Worm (Caenorhabditis elegans) whole organism, mixed stage, embryonic: ENCODE results near the gene F44G4.7.
A peak's percentile ranks its signal among the peaks of the same experiment; 100 is the strongest.

ENCODE experiments used
- M03D4.4 ChIP-seq: sonication (generic microtip); optimal IDR thresholded peaks from 2 replicates; lab custom pipeline; 2017; ENCODE audit warnings: mild to moderate bottlenecking, missing genetic modification characterization, missing compliant biosample characterization
- bed-3 ChIP-seq: fragments of 200-800 bp; sonication (Bioruptor generic); optimal IDR thresholded peaks from 3 replicates; lab custom pipeline; 2018; ENCODE audit warnings: mild to moderate bottlenecking, missing genetic modification characterization, moderate library complexity, missing compliant biosample characterization
- blmp-1 ChIP-seq: fragments of 150-350 bp; optimal IDR thresholded peaks from 2 replicates; lab custom pipeline; 2014; ENCODE audit warnings: missing biosample characterization, missing genetic modification characterization
- ceh-43 ChIP-seq: fragments of 200-800 bp; sonication (Bioruptor generic); optimal IDR thresholded peaks from 2 replicates; lab custom pipeline; 2018; ENCODE audit warnings: mild to moderate bottlenecking, missing genetic modification characterization, moderate library complexity, missing compliant biosample characterization
- ceh-83 ChIP-seq: fragments of 200-800 bp; sonication (Bioruptor generic); optimal IDR thresholded peaks from 2 replicates; lab custom pipeline; 2018; ENCODE audit warnings: mild to moderate bottlenecking, missing genetic modification characterization, missing compliant biosample characterization
- ces-1 ChIP-seq: fragments of 150-350 bp; optimal IDR thresholded peaks from 2 replicates; lab custom pipeline; 2014; ENCODE audit warnings: missing biosample characterization, missing genetic modification reagents, missing genetic modification characterization
- cnd-1 ChIP-seq: fragments of 200-800 bp; sonication (Bioruptor generic); optimal IDR thresholded peaks from 2 replicates; lab custom pipeline; 2018; ENCODE audit warnings: mild to moderate bottlenecking, missing genetic modification characterization, missing compliant biosample characterization
- elt-1 ChIP-seq: sonication (generic microtip); optimal IDR thresholded peaks from 2 replicates; lab custom pipeline; 2017; ENCODE audit warnings: missing genetic modification characterization, mild to moderate bottlenecking, missing compliant biosample characterization, antibody characterized with exemption, moderate library complexity, borderline replicate concordance; ENCODE audit not compliant: insufficient read depth
- elt-3 ChIP-seq: fragments of 150-350 bp; optimal IDR thresholded peaks from 2 replicates; lab custom pipeline; 2014; ENCODE audit warnings: missing biosample characterization, missing genetic modification characterization
- flh-1 ChIP-seq: fragments of 200-800 bp; sonication (Bioruptor generic); optimal IDR thresholded peaks from 2 replicates; lab custom pipeline; 2018; ENCODE audit warnings: mild to moderate bottlenecking, missing genetic modification characterization, moderate library complexity, missing compliant biosample characterization
- ham-2 ChIP-seq: fragments of 200-800 bp; sonication (Bioruptor generic); optimal IDR thresholded peaks from 2 replicates; lab custom pipeline; 2018; ENCODE audit warnings: mild to moderate bottlenecking, missing genetic modification characterization, missing compliant biosample characterization
- hlh-1 ChIP-seq: fragments of 150-350 bp; optimal IDR thresholded peaks from 2 replicates; lab custom pipeline; 2014; ENCODE audit warnings: missing biosample characterization, missing genetic modification reagents, missing genetic modification characterization
- lin-32 ChIP-seq: fragments of 200-800 bp; sonication (Bioruptor generic); optimal IDR thresholded peaks from 2 replicates; lab custom pipeline; 2018; ENCODE audit warnings: mild to moderate bottlenecking, missing genetic modification characterization, missing compliant biosample characterization
- lsy-2 ChIP-seq: fragments of 150-350 bp; optimal IDR thresholded peaks from 2 replicates; lab custom pipeline; 2014; ENCODE audit warnings: missing biosample characterization, missing genetic modification characterization
- mab-5 ChIP-seq: fragments of 150-350 bp; optimal IDR thresholded peaks from 2 replicates; lab custom pipeline; 2014; ENCODE audit warnings: missing biosample characterization, missing genetic modification characterization
- mep-1 ChIP-seq: fragments of 150-350 bp; optimal IDR thresholded peaks from 2 replicates; lab custom pipeline; 2017; ENCODE audit warnings: missing biosample characterization, missing genetic modification reagents, missing genetic modification characterization, inconsistent platforms
- mls-2 ChIP-seq: sonication (generic microtip); optimal IDR thresholded peaks from 2 replicates; lab custom pipeline; 2016; ENCODE audit warnings: mild to moderate bottlenecking, missing genetic modification characterization, moderate library complexity, missing compliant biosample characterization
- nhr-2 ChIP-seq: fragments of 150-350 bp; optimal IDR thresholded peaks from 2 replicates; lab custom pipeline; 2014; ENCODE audit warnings: missing biosample characterization, missing genetic modification characterization
- nhr-237 ChIP-seq: fragments of 150-350 bp; optimal IDR thresholded peaks from 2 replicates; lab custom pipeline; 2014; ENCODE audit warnings: missing biosample characterization, missing genetic modification characterization
- nhr-76 ChIP-seq: sonication (generic microtip); optimal IDR thresholded peaks from 2 replicates; lab custom pipeline; 2017; ENCODE audit warnings: missing biosample characterization, missing genetic modification characterization
- pha-4 ChIP-seq: fragments of 150-350 bp; optimal IDR thresholded peaks from 2 replicates; lab custom pipeline; 2018; ENCODE audit warnings: missing biosample characterization, missing genetic modification reagents, missing genetic modification characterization
- sem-2 ChIP-seq: fragments of 200-800 bp; sonication (Bioruptor generic); optimal IDR thresholded peaks from 2 replicates; lab custom pipeline; 2018; ENCODE audit warnings: mild to moderate bottlenecking, missing genetic modification characterization, missing compliant biosample characterization
- snpc-4 ChIP-seq: fragments of 150-350 bp; optimal IDR thresholded peaks from 2 replicates; lab custom pipeline; 2014; ENCODE audit warnings: missing biosample characterization, missing genetic modification characterization
- tbx-8 ChIP-seq: fragments of 200-800 bp; sonication (Bioruptor generic); optimal IDR thresholded peaks from 2 replicates; lab custom pipeline; 2018; ENCODE audit warnings: mild to moderate bottlenecking, missing genetic modification characterization, moderate library complexity, missing compliant biosample characterization
- unc-120 ChIP-seq: sonication (generic microtip); optimal IDR thresholded peaks from 2 replicates; lab custom pipeline; 2017; ENCODE audit warnings: missing genetic modification characterization, missing compliant biosample characterization; ENCODE audit not compliant: poor library complexity, severe bottlenecking
- unc-39 ChIP-seq: fragments of 150-350 bp; optimal IDR thresholded peaks from 2 replicates; lab custom pipeline; 2014; ENCODE audit warnings: missing biosample characterization, missing genetic modification characterization
- unc-62 ChIP-seq: fragments of 150-350 bp; optimal IDR thresholded peaks from 2 replicates; lab custom pipeline; 2014; ENCODE audit warnings: missing biosample characterization, missing genetic modification reagents, missing genetic modification characterization
- zip-8 ChIP-seq: fragments of 150-350 bp; optimal IDR thresholded peaks from 2 replicates; lab custom pipeline; 2014; ENCODE audit warnings: missing biosample characterization, missing genetic modification characterization
- ztf-11 ChIP-seq: fragments of 150-350 bp; optimal IDR thresholded peaks from 2 replicates; lab custom pipeline; 2014; ENCODE audit warnings: missing biosample characterization, missing genetic modification characterization

The F44G4.7 gene

ce11 chrII:9026348-9026747, 21.4 kb upstream of the F44G4.7 start:
- TF ChIP-seq nhr-2 (tag; lab: Kevin White, UChicago) (peak; percentile 44), M03D4.4 (tag; lab: Kevin White, UChicago) (no peak)

- no peak for TF ChIP-seq M03D4.4 (tag; lab: Kevin White, UChicago)
Measured at ce11 chrII:9024312-9024711, 19.3 kb upstream of the F44G4.7 start.

DNA sequence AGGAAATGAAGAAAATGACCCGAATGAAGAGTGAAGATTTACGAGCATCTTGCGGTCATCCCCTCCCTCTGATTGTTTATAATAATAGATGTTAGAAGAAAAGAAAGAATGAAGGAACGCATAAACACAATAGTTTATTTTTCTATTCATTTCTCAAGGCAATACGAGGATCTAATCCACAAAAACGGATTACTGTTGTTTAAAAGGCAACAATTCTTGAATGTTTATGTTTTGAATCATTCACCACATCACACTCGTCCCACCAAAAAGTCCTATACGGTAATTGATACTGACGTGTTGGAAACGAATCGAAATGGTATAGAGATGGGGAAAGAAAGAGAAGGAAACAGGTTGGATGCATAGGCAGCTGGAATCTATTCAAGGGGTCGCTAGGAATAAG, 16.7 kb upstream of the F44G4.7 start:
- TF ChIP-seq snpc-4 (tag; lab: Kevin White, UChicago) (no peak), pha-4 (tag; lab: Kevin White, UChicago) (no peak), unc-62 (GFP tag; lab: Kevin White, UChicago) (no peak), tbx-8 (GFP tag; lab: Kevin White, UChicago) (no peak), lsy-2 (no peak)

DNA sequence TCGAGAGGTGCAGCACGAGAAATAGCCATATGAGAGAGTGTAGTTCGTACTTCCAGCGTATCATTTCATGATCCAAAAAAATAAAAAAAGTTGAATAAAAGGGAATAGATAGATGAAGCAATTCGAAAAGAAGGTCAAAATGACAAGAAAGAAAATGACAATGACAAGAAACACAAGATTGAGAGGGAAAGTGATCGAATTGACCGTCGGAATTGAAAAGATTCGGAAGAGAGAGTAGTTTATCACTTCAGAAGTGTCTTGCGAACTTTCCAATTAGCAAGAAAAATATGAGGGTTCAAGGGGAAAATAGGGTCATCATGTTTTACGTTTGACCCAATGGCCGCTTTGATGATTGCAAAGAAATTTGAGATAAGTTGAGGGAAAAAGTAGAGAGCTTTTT, 14.7 kb upstream of the F44G4.7 start, which contains the start of gene dep-1:
Gene dep-1, minus strand, starts transcription at position 95 of the 400 bp plus-strand sequence.
- TF ChIP-seq elt-3 (no peak), unc-62 (GFP tag; lab: Kevin White, UChicago) (no peak), unc-39 (no peak), ham-2 (GFP tag; lab: Kevin White, UChicago) (no peak), mls-2 (no peak), mep-1 (tag; lab: Kevin White, UChicago) (no peak), bed-3 (GFP tag; lab: Kevin White, UChicago) (no peak), unc-120 (tag; lab: Kevin White, UChicago) (no peak), ces-1 (GFP tag; lab: Kevin White, UChicago) (no peak)

- TF ChIP-seq nhr-2 (tag; lab: Kevin White, UChicago) (no peak), mab-5 (tag; lab: Kevin White, UChicago) (no peak), blmp-1 (tag; lab: Kevin White, UChicago) (no peak), elt-3 (no peak), ztf-11 (no peak), lsy-2 (no peak), mep-1 (tag; lab: Kevin White, UChicago) (no peak), tbx-8 (GFP tag; lab: Kevin White, UChicago) (no peak), bed-3 (GFP tag; lab: Kevin White, UChicago) (no peak), lin-32 (no peak), ceh-43 (GFP tag; lab: Kevin White, UChicago) (no peak), cnd-1 (tag; lab: Kevin White, UChicago) (no peak), M03D4.4 (tag; lab: Kevin White, UChicago) (no peak), sem-2 (GFP tag; lab: Kevin White, UChicago) (no peak), zip-8 (tag; lab: Kevin White, UChicago) (no peak), nhr-237 (tag; lab: Kevin White, UChicago) (no peak), nhr-76 (tag; lab: Kevin White, UChicago) (no peak)
Measured at ce11 chrII:9017628-9018027, 12.7 kb upstream of the F44G4.7 start.

DNA sequence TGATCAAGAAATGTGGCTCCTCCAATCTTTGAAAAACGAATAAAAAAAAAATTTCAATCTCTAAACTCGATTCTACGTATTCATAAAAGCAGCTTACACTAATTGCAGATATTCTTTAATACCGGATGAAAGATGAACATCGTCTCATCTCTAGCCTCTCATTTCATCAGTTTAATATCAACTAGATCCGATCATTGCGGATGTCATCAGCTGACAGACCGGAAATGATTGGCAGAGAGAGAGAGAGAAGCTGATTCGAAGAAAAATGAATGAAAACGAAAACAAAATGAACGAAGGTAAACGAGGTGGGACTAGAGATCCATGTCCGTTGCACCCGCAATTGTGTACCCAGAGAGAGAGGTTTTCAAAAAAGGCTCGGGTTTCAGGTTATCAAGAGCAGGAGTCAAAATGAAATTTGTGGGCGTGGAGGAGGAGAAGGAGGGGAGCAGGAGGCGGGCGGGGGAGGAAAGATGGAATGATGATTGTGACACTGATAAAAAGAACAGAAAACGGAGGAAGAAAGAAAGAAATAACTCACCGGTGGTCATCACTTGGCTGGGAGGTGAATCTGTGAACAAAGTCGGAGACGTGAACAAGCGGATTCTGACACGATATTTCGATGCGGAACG, 10.0 kb upstream of the F44G4.7 start:
- no peak for TF ChIP-seq lsy-2
- peak; percentile 73 for TF ChIP-seq hlh-1
- no peak for TF ChIP-seq ceh-43 (GFP tag; lab: Kevin White, UChicago)
- no peak for TF ChIP-seq elt-1
- TF ChIP-seq unc-120 (tag; lab: Kevin White, UChicago): peak; percentile 33
- TF ChIP-seq unc-62 (GFP tag; lab: Kevin White, UChicago): peak; percentile 74

DNA sequence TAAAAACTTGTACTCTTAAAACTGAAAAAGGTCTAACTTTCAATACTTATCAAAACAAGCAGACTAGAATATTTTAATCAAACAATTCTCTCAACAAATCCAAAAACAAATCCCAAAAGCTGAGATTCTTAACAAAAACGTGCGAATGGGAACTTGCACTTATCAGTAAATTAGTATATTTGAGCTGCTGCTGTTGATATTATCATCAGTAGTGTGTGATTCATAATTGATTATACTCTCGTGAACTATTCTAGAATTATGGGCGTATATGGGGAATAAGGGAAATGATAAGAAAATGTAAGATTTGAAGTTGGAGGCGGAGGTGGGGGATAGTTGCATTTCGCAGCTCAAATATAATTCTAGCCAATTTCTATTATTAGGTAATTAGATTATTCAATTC, 9.2 kb upstream of the F44G4.7 start:
- TF ChIP-seq flh-1 (GFP tag; lab: Kevin White, UChicago) (no peak), cnd-1 (tag; lab: Kevin White, UChicago) (no peak), unc-120 (tag; lab: Kevin White, UChicago) (no peak), ceh-83 (no peak), nhr-76 (tag; lab: Kevin White, UChicago) (no peak)
